Worm (Caenorhabditis elegans) whole organism, L3 larva: Measurements from ENCODE around the gene phf-33.

Experiments used
- ZK546.5 ChIP-seq: sonication (generic microtip); optimal IDR thresholded peaks from 2 replicates; lab custom pipeline; 2017; ENCODE audit warnings: missing biosample characterization, missing genetic modification characterization
- ama-1 ChIP-seq: fragments of 150-350 bp; optimal IDR thresholded peaks from 2 replicates; lab custom pipeline; 2018
- ceh-28 ChIP-seq: fragments of 150-350 bp; optimal IDR thresholded peaks from 2 replicates; lab custom pipeline; 2014; ENCODE audit warnings: missing biosample characterization, missing genetic modification reagents, missing genetic modification characterization
- daf-12 ChIP-seq: fragments of 150-350 bp; optimal IDR thresholded peaks from 2 replicates; lab custom pipeline; 2014; ENCODE audit warnings: missing biosample characterization, missing genetic modification reagents, missing genetic modification characterization
- egl-27 ChIP-seq: sonication (generic microtip); optimal IDR thresholded peaks from 4 replicates; lab custom pipeline; 2017; ENCODE audit warnings: missing biosample characterization, missing genetic modification reagents, missing genetic modification characterization
- elt-2 ChIP-seq: sonication (generic microtip); optimal IDR thresholded peaks from 2 replicates; lab custom pipeline; 2016; ENCODE audit warnings: missing genetic modification reagents, mild to moderate bottlenecking, missing genetic modification characterization, missing compliant biosample characterization
- fos-1 ChIP-seq: fragments of 150-350 bp; optimal IDR thresholded peaks from 2 replicates; lab custom pipeline; 2014; ENCODE audit warnings: missing biosample characterization, missing genetic modification characterization
- lin-15B ChIP-seq: fragments of 150-350 bp; optimal IDR thresholded peaks from 2 replicates; lab custom pipeline; 2014; ENCODE audit warnings: missing biosample characterization, missing genetic modification characterization
- nhr-11 ChIP-seq: fragments of 150-350 bp; optimal IDR thresholded peaks from 2 replicates; lab custom pipeline; 2014; ENCODE audit warnings: missing biosample characterization, missing genetic modification characterization
- nhr-23 ChIP-seq: fragments of 150-350 bp; optimal IDR thresholded peaks from 2 replicates; lab custom pipeline; 2014; ENCODE audit warnings: missing biosample characterization, missing genetic modification reagents, missing genetic modification characterization
- nhr-77 ChIP-seq: fragments of 150-350 bp; optimal IDR thresholded peaks from 2 replicates; lab custom pipeline; 2014; ENCODE audit warnings: missing biosample characterization, missing genetic modification characterization
- pha-4 ChIP-seq: fragments of 150-350 bp; optimal IDR thresholded peaks from 2 replicates; lab custom pipeline; 2014; ENCODE audit warnings: missing biosample characterization, missing genetic modification reagents, missing genetic modification characterization

ce11 chrX:13288715-13289114 is 9.9 kb upstream of the phf-33 start, which contains the start of gene R04D3.4:
- no peak for TF ChIP-seq daf-12
- no peak for TF ChIP-seq ama-1 (lab: Kevin White, UChicago)
- TF ChIP-seq ZK546.5 (tag; lab: Kevin White, UChicago): no peak
- TF ChIP-seq nhr-11 (tag; lab: Kevin White, UChicago): no peak
- TF ChIP-seq egl-27 (tag; lab: Kevin White, UChicago): no peak
- TF ChIP-seq nhr-77 (tag; lab: Kevin White, UChicago): no peak
- no peak for TF ChIP-seq fos-1 (tag; lab: Kevin White, UChicago)
- TF ChIP-seq elt-2 (tag; lab: Kevin White, UChicago): no peak
- TF ChIP-seq lin-15B (tag; lab: Kevin White, UChicago): no peak
- no peak for TF ChIP-seq pha-4
- no peak for TF ChIP-seq ceh-28
- TF ChIP-seq nhr-23 (tag; lab: Kevin White, UChicago): no peak
